Fruit fly (Drosophila melanogaster): ENCODE results near the gene CG12012.

The CG12012 gene

dm6 chr3L:3393951-3394834, 17.6 kb downstream of the CG12012 start:
- TF ChIP-seq cic (GFP tag; optimal IDR thresholded peaks at IDR 0.05) (no peak), CG1620 (GFP tag; optimal IDR thresholded peaks at IDR 0.05) (no peak), Crg-1 (GFP tag; optimal IDR thresholded peaks at IDR 0.05) (no peak), CG12768 (GFP tag; optimal IDR thresholded peaks at IDR 0.05) (no peak), CG11617 (GFP tag; optimal IDR thresholded peaks at IDR 0.05) (no peak), Hr96 (GFP tag; optimal IDR thresholded peaks at IDR 0.05) (no peak), pad (GFP tag; optimal IDR thresholded peaks at IDR 0.05) (no peak), CG7045 (GFP tag; optimal IDR thresholded peaks at IDR 0.05) (no peak), kay (GFP tag; ENCODE audit: borderline replicate concordance) (no peak), bab1 (GFP tag; optimal IDR thresholded peaks at IDR 0.05) (no peak), CG14711 (tag; optimal IDR thresholded peaks at IDR 0.05) (no peak), ovo (GFP tag; optimal IDR thresholded peaks at IDR 0.05) (no peak), CG5204 (GFP tag; optimal IDR thresholded peaks at IDR 0.05) (no peak)

dm6 chr3L:3394854-3395723, 18.5 kb downstream of the CG12012 start:
- peak; percentile 39 for TF ChIP-seq tj (GFP tag; optimal IDR thresholded peaks at IDR 0.05)
- no peak for TF ChIP-seq CG7045 (GFP tag; optimal IDR thresholded peaks at IDR 0.05)

dm6 chr3L:3396056-3396455, 19.5 kb downstream of the CG12012 start:
- peak; percentile 0 for TF ChIP-seq kay (GFP tag; ENCODE audit: borderline replicate concordance)
- no peak for TF ChIP-seq CG14711 (tag; optimal IDR thresholded peaks at IDR 0.05)
- TF ChIP-seq Mnt (GFP tag; optimal IDR thresholded peaks at IDR 0.05) = no peak
- no peak for TF ChIP-seq Hr96 (GFP tag; optimal IDR thresholded peaks at IDR 0.05)

- no peak for TF ChIP-seq CG7045 (GFP tag; optimal IDR thresholded peaks at IDR 0.05)
- no peak for TF ChIP-seq toe (GFP tag; optimal IDR thresholded peaks at IDR 0.05)
- TF ChIP-seq cic (GFP tag; optimal IDR thresholded peaks at IDR 0.05) = no peak
- TF ChIP-seq CG12768 (GFP tag; optimal IDR thresholded peaks at IDR 0.05) = no peak
- TF ChIP-seq Mnt (GFP tag; optimal IDR thresholded peaks at IDR 0.05) = no peak
- TF ChIP-seq CG7101 (tag; optimal IDR thresholded peaks at IDR 0.05) = no peak
- TF ChIP-seq CG5204 (GFP tag; optimal IDR thresholded peaks at IDR 0.05) = no peak
- no peak for TF ChIP-seq CG11617 (GFP tag; optimal IDR thresholded peaks at IDR 0.05)
- no peak for TF ChIP-seq Hr96 (GFP tag; optimal IDR thresholded peaks at IDR 0.05)
- no peak for TF ChIP-seq ovo (GFP tag; optimal IDR thresholded peaks at IDR 0.05)
- no peak for TF ChIP-seq pad (GFP tag; optimal IDR thresholded peaks at IDR 0.05)
- no peak for TF ChIP-seq CG33017 (tag; optimal IDR thresholded peaks at IDR 0.05)
- TF ChIP-seq CG14711 (tag; optimal IDR thresholded peaks at IDR 0.05) = no peak
- no peak for TF ChIP-seq tj (GFP tag; optimal IDR thresholded peaks at IDR 0.05)
- no peak for TF ChIP-seq kay (GFP tag; ENCODE audit: borderline replicate concordance)
- TF ChIP-seq Clk (GFP tag; optimal IDR thresholded peaks at IDR 0.05) = no peak
- no peak for TF ChIP-seq CG1620 (GFP tag; optimal IDR thresholded peaks at IDR 0.05)
- no peak for TF ChIP-seq Crg-1 (GFP tag; optimal IDR thresholded peaks at IDR 0.05)
These were observed 20.8 kb downstream of the CG12012 start for dm6 chr3L:3397309-3397821.

DNA sequence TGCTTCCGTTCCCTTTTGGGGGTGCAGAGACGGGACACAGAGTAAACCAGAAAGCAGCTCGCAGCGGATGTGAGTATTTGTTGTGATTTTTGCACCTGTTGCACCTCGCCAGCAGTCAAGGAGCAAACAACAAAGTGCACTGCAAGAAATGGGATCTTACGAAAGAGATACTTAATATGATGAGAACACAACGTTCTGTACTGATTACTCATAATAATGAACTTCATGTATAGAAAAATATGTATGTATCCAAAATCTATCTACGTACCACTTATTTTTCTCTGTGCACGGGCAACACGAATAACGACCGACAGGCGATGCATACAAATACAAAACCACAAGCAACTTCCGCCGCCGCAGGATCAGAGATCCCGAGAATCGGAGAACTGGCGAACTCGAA, 21.3 kb downstream of the CG12012 start:
- TF ChIP-seq Clk (GFP tag; optimal IDR thresholded peaks at IDR 0.05) = no peak
- TF ChIP-seq cnc (optimal IDR thresholded peaks at IDR 0.05) = no peak
- no peak for TF ChIP-seq bab1 (GFP tag; optimal IDR thresholded peaks at IDR 0.05)
- no peak for TF ChIP-seq cic (GFP tag; optimal IDR thresholded peaks at IDR 0.05)
- TF ChIP-seq CG7101 (tag; optimal IDR thresholded peaks at IDR 0.05) = no peak
- TF ChIP-seq CG33017 (tag; optimal IDR thresholded peaks at IDR 0.05) = no peak
- TF ChIP-seq Crg-1 (GFP tag; optimal IDR thresholded peaks at IDR 0.05) = no peak
- no peak for TF ChIP-seq CG5204 (GFP tag; optimal IDR thresholded peaks at IDR 0.05)
- no peak for TF ChIP-seq CG12768 (GFP tag; optimal IDR thresholded peaks at IDR 0.05)

dm6 chr3L:3398496-3398895, 21.9 kb downstream of the CG12012 start:
- no peak for TF ChIP-seq bab1 (GFP tag; optimal IDR thresholded peaks at IDR 0.05)
- peak; percentile 48 for TF ChIP-seq cic (GFP tag; optimal IDR thresholded peaks at IDR 0.05)
- TF ChIP-seq CG33017 (tag; optimal IDR thresholded peaks at IDR 0.05) = no peak
- TF ChIP-seq tj (GFP tag; optimal IDR thresholded peaks at IDR 0.05) = no peak
- TF ChIP-seq CG12768 (GFP tag; optimal IDR thresholded peaks at IDR 0.05) = no peak
- no peak for TF ChIP-seq CG14711 (tag; optimal IDR thresholded peaks at IDR 0.05)
- no peak for TF ChIP-seq pad (GFP tag; optimal IDR thresholded peaks at IDR 0.05)

Data from whole organism, adult.